Fruit fly (Drosophila melanogaster) S2 (cell line): ENCODE data around the gene Hr96.

ENCODE experiments used
- CG8478 ChIP-seq: fragments of >200 bp; optimal IDR thresholded peaks from 2 replicates; lab custom pipeline; 2018
- CTCF ChIP-seq, 2 experiments: fragments of >200 bp; optimal IDR thresholded peaks; 2 replicates each; lab custom pipeline; 2018

DNA sequence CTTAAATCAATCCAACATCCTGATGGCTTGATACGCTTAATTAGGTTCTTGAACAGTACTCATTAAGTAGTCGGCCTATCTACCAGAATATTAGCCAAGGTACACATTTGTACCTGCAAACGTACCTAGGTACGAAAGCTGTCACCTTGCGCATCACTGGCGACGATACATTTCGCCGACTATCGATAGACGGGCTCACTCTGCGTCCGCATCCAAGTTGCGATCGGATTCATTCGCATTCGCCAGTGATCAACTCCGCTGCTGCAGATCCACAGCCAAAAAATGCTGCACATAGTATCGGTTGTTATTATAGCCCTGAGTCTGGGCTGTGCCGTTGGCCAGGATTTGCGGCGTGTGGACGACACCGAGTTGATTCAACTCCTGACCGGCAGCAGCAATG, 22.5 kb downstream of the Hr96 start, which contains the start of gene CG11790:
- no peak for TF ChIP-seq CG8478
- TF ChIP-seq CTCF (optimal IDR thresholded peaks at IDR 0.05; lab: Kevin White, UChicago) = no peak
